Fruit fly (Drosophila melanogaster) whole organism, embryonic: ENCODE results near the gene sni.

Experiments used
- Adf1 ChIP-seq: fragments of 200-800 bp; sonication (Bioruptor generic); IDR thresholded peaks from 2 replicates; pipeline ENCODE4 v1.3.6; 2022; ENCODE audit warnings: missing biosample characterization, missing genetic modification characterization
- Atf6 ChIP-seq: fragments of 200-800 bp; sonication (Bioruptor generic); IDR thresholded peaks from 2 replicates; pipeline ENCODE4 v1.3.6; 2022; ENCODE audit warnings: missing biosample characterization, missing genetic modification characterization
- B-H2 ChIP-seq: fragments of 200-800 bp; sonication (Bioruptor generic); optimal IDR thresholded peaks from 2 replicates; lab custom pipeline; 2018; ENCODE audit warnings: missing biosample characterization, mild to moderate bottlenecking, missing genetic modification characterization
- CG10366 ChIP-seq: fragments of 200-800 bp; sonication (Bioruptor generic); IDR thresholded peaks from 2 replicates; pipeline ENCODE4 v1.3.6; 2022; ENCODE audit warnings: missing biosample characterization, missing genetic modification characterization
- CG12219 ChIP-seq: fragments of 200-800 bp; sonication (Bioruptor generic); optimal IDR thresholded peaks from 3 replicates; lab custom pipeline; 2018; ENCODE audit warnings: missing biosample characterization, mild to moderate bottlenecking, missing genetic modification characterization
- CG1603 ChIP-seq: fragments of 200-800 bp; sonication (Bioruptor generic); optimal IDR thresholded peaks from 2 replicates; lab custom pipeline; 2019; ENCODE audit warnings: missing biosample characterization, mild to moderate bottlenecking, missing genetic modification characterization, moderate library complexity
- CG1647 ChIP-seq: fragments of 200-800 bp; sonication (Bioruptor generic); optimal IDR thresholded peaks from 3 replicates; lab custom pipeline; 2016; ENCODE audit warnings: missing biosample characterization, missing genetic modification characterization
- CG17361 ChIP-seq: fragments of 200-800 bp; sonication (Bioruptor generic); IDR thresholded peaks from 3 replicates; pipeline ENCODE4 v1.3.6; 2022; ENCODE audit warnings: missing biosample characterization, missing genetic modification characterization
- CG17385 ChIP-seq: fragments of 200-800 bp; sonication (Bioruptor generic); optimal IDR thresholded peaks from 3 replicates; lab custom pipeline; 2018; ENCODE audit warnings: missing biosample characterization, mild to moderate bottlenecking, missing genetic modification characterization
- CG1792 ChIP-seq: fragments of 200-800 bp; sonication (Bioruptor generic); optimal IDR thresholded peaks from 2 replicates; lab custom pipeline; 2016; ENCODE audit warnings: missing biosample characterization, missing genetic modification characterization
- CG1832 ChIP-seq: fragments of 200-800 bp; sonication (Bioruptor generic); optimal IDR thresholded peaks from 2 replicates; lab custom pipeline; 2017; ENCODE audit warnings: missing biosample characterization, mild to moderate bottlenecking, missing genetic modification characterization, inconsistent platforms
- CG2120 ChIP-seq: fragments of 200-800 bp; sonication (Bioruptor generic); optimal IDR thresholded peaks from 3 replicates; lab custom pipeline; 2016; ENCODE audit warnings: missing biosample characterization, missing genetic modification characterization
- CG2875 ChIP-seq: fragments of 200-800 bp; sonication (Bioruptor generic); optimal IDR thresholded peaks from 2 replicates; lab custom pipeline; 2017; ENCODE audit warnings: missing biosample characterization, mild to moderate bottlenecking, missing genetic modification characterization, missing genetic modification reagents
- CG30020 ChIP-seq: fragments of 200-800 bp; optimal IDR thresholded peaks from 2 replicates; lab custom pipeline; 2019; ENCODE audit warnings: missing biosample characterization, mild to moderate bottlenecking, missing genetic modification characterization, moderate library complexity
- CG3838 ChIP-seq: fragments of 200-800 bp; sonication (Bioruptor generic); optimal IDR thresholded peaks from 3 replicates; lab custom pipeline; 2016; ENCODE audit warnings: missing biosample characterization, missing genetic modification characterization
- CTCF ChIP-seq: fragments of 200-800 bp; sonication (Bioruptor generic); optimal IDR thresholded peaks from 2 replicates; lab custom pipeline; 2017; ENCODE audit warnings: missing biosample characterization, mild to moderate bottlenecking, missing genetic modification characterization, moderate library complexity
- CkIIα-i1 ChIP-seq: fragments of 200-800 bp; sonication (Bioruptor generic); IDR thresholded peaks from 2 replicates; pipeline ENCODE4 v1.3.6; 2022; ENCODE audit warnings: missing biosample characterization, missing genetic modification characterization
- D19A ChIP-seq: fragments of 200-800 bp; optimal IDR thresholded peaks from 3 replicates; lab custom pipeline; 2019; ENCODE audit warnings: missing biosample characterization, mild to moderate bottlenecking, missing genetic modification characterization, moderate library complexity
- Dfd ChIP-seq, 2 experiments: fragments of >200 bp; optimal IDR thresholded peaks; 2 replicates each; lab custom pipeline; 2017; ENCODE audit warnings: missing biosample characterization in 2 of 2, missing genetic modification characterization in 2 of 2
- Doc3 ChIP-seq: fragments of 200-800 bp; sonication (Bioruptor generic); IDR thresholded peaks from 3 replicates; pipeline ENCODE4 v1.3.6; 2022; ENCODE audit warnings: missing biosample characterization, missing genetic modification characterization; ENCODE audit not compliant: partially characterized antibody
- GATAe ChIP-seq: fragments of 200-800 bp; sonication (Bioruptor generic); conservative IDR thresholded peaks from 2 replicates; pipeline ENCODE4 v1.3.6; 2022; ENCODE audit warnings: missing biosample characterization, missing genetic modification characterization
- NC2β ChIP-seq: fragments of 200-800 bp; sonication (Bioruptor generic); optimal IDR thresholded peaks from 2 replicates; lab custom pipeline; 2016; ENCODE audit warnings: missing biosample characterization, missing genetic modification characterization
- Side ChIP-seq: fragments of 200-800 bp; sonication (Bioruptor generic); optimal IDR thresholded peaks from 2 replicates; lab custom pipeline; 2016; ENCODE audit warnings: missing biosample characterization, missing genetic modification characterization
- Ssrp ChIP-seq: fragments of 200-800 bp; sonication (Bioruptor generic); optimal IDR thresholded peaks from 2 replicates; lab custom pipeline; 2018; ENCODE audit warnings: missing biosample characterization, mild to moderate bottlenecking, missing genetic modification characterization, moderate library complexity
- Tbp ChIP-seq: fragments of >200 bp; optimal IDR thresholded peaks from 2 replicates; lab custom pipeline; 2018; ENCODE audit warnings: missing biosample characterization, missing genetic modification characterization
- bcd ChIP-seq: fragments of 200-800 bp; sonication (Bioruptor generic); optimal IDR thresholded peaks from 2 replicates; lab custom pipeline; 2017; ENCODE audit warnings: missing biosample characterization, mild to moderate bottlenecking, missing genetic modification characterization
- cg ChIP-seq: fragments of 200-800 bp; sonication (Bioruptor generic); optimal IDR thresholded peaks from 3 replicates; lab custom pipeline; 2019; ENCODE audit warnings: missing biosample characterization, mild to moderate bottlenecking, missing genetic modification characterization, moderate library complexity
- da ChIP-seq: fragments of 200-800 bp; sonication (Bioruptor generic); optimal IDR thresholded peaks from 2 replicates; lab custom pipeline; 2016; ENCODE audit warnings: missing biosample characterization, missing genetic modification characterization
- dmrt99B ChIP-seq: fragments of 200-800 bp; sonication (Bioruptor generic); optimal IDR thresholded peaks from 2 replicates; lab custom pipeline; 2018; ENCODE audit warnings: missing biosample characterization, mild to moderate bottlenecking, missing genetic modification characterization, moderate library complexity
- dpn ChIP-seq, 2 experiments: fragments of 200-800 bp; sonication (Bioruptor generic); optimal IDR thresholded peaks; 3 replicates each; lab custom pipeline; 2016; ENCODE audit warnings: missing biosample characterization in 2 of 2, missing genetic modification characterization in 2 of 2
- fd64A ChIP-seq: fragments of 200-800 bp; sonication (Bioruptor generic); optimal IDR thresholded peaks from 3 replicates; lab custom pipeline; 2018; ENCODE audit warnings: missing biosample characterization, mild to moderate bottlenecking, missing genetic modification characterization
- gcm ChIP-seq: fragments of 200-800 bp; sonication (Bioruptor generic); optimal IDR thresholded peaks from 2 replicates; lab custom pipeline; 2019; ENCODE audit warnings: missing biosample characterization, mild to moderate bottlenecking, missing genetic modification characterization, moderate library complexity
- gt ChIP-seq: fragments of 200-800 bp; sonication (Bioruptor generic); IDR thresholded peaks from 2 replicates; pipeline ENCODE4 v1.3.6; 2022; ENCODE audit warnings: missing biosample characterization, missing genetic modification characterization
- hbn ChIP-seq: fragments of 200-800 bp; sonication (Bioruptor generic); IDR thresholded peaks from 2 replicates; pipeline ENCODE4 v1.3.6; 2022; ENCODE audit warnings: missing biosample characterization, missing genetic modification characterization; ENCODE audit not compliant: partially characterized antibody
- insv ChIP-seq, 2 experiments: fragments of 200-800 bp; sonication (Bioruptor generic); optimal IDR thresholded peaks; 3 replicates each; lab custom pipeline; 2016 to 2018; ENCODE audit warnings: missing biosample characterization in 2 of 2, missing genetic modification characterization in 2 of 2
- jumu ChIP-seq: fragments of 200-800 bp; sonication (Bioruptor generic); optimal IDR thresholded peaks from 3 replicates; lab custom pipeline; 2016; ENCODE audit warnings: missing biosample characterization, missing genetic modification characterization
- knrl ChIP-seq: fragments of 200-800 bp; sonication (Bioruptor generic); IDR thresholded peaks from 3 replicates; pipeline ENCODE4 v1.3.6; 2022; ENCODE audit warnings: missing biosample characterization, missing genetic modification characterization; ENCODE audit not compliant: partially characterized antibody
- lilli ChIP-seq: fragments of 200-800 bp; sonication (Bioruptor generic); optimal IDR thresholded peaks from 3 replicates; lab custom pipeline; 2016; ENCODE audit warnings: missing biosample characterization, missing genetic modification characterization
- lov ChIP-seq, 2 experiments: fragments of 200-800 bp in 1 of 2; fragments of >200 bp in 1 of 2; sonication (Bioruptor generic) in 1 of 2; IDR thresholded peaks in 1 of 2; optimal IDR thresholded peaks in 1 of 2; 2 replicates in 1 of 2; 3 replicates in 1 of 2; pipeline versions ENCODE4 v1.3.6 to Lab custom; 2017 to 2022; ENCODE audit warnings: missing biosample characterization in 1 of 2, missing genetic modification characterization in 1 of 2
- mld ChIP-seq: fragments of 200-800 bp; sonication (Bioruptor generic); IDR thresholded peaks from 3 replicates; pipeline ENCODE4 v1.3.6; 2022; ENCODE audit warnings: missing biosample characterization, missing genetic modification characterization; ENCODE audit not compliant: partially characterized antibody
- oc ChIP-seq: fragments of 200-800 bp; sonication (Bioruptor generic); optimal IDR thresholded peaks from 2 replicates; lab custom pipeline; 2018; ENCODE audit warnings: missing biosample characterization, mild to moderate bottlenecking, missing genetic modification characterization, moderate library complexity
- pan ChIP-seq, 4 experiments: fragments of >200 bp in 3 of 4; fragments of 200-800 bp in 1 of 4; sonication (Bioruptor generic) in 1 of 4; optimal IDR thresholded peaks in 3 of 4; IDR thresholded peaks in 1 of 4; 2 replicates each; pipeline versions ENCODE4 v1.3.6 to Lab custom; 2017 to 2022; ENCODE audit warnings: missing biosample characterization in 2 of 4, missing genetic modification characterization in 2 of 4, mixed read lengths in 1 of 4
- peb ChIP-seq: fragments of 200-800 bp; sonication (Bioruptor generic); IDR thresholded peaks from 2 replicates; pipeline ENCODE4 v1.3.6; 2022; ENCODE audit warnings: missing biosample characterization, missing genetic modification characterization
- pfk ChIP-seq: fragments of 200-800 bp; sonication (Bioruptor generic); optimal IDR thresholded peaks from 2 replicates; lab custom pipeline; 2018; ENCODE audit warnings: missing biosample characterization, mild to moderate bottlenecking, missing genetic modification characterization, moderate library complexity
- ro ChIP-seq: fragments of 200-800 bp; sonication (Bioruptor generic); IDR thresholded peaks from 2 replicates; pipeline ENCODE4 v1.3.6; 2022; ENCODE audit warnings: missing biosample characterization, missing genetic modification characterization
- sd ChIP-seq: fragments of 200-800 bp; sonication (Bioruptor generic); optimal IDR thresholded peaks from 3 replicates; lab custom pipeline; 2018; ENCODE audit warnings: missing biosample characterization, mild to moderate bottlenecking, missing genetic modification characterization, moderate library complexity
- sna ChIP-seq: fragments of 200-800 bp; sonication (Bioruptor generic); IDR thresholded peaks from 2 replicates; pipeline ENCODE4 v1.3.6; 2022; ENCODE audit warnings: missing biosample characterization, missing genetic modification characterization; ENCODE audit not compliant: partially characterized antibody
- sqz ChIP-seq: fragments of 200-800 bp; sonication (Bioruptor generic); optimal IDR thresholded peaks from 3 replicates; lab custom pipeline; 2018; ENCODE audit warnings: missing biosample characterization, mild to moderate bottlenecking, missing genetic modification characterization
- stc ChIP-seq: fragments of 200-800 bp; sonication (Bioruptor generic); IDR thresholded peaks from 2 replicates; pipeline ENCODE4 v1.3.6; 2022; ENCODE audit warnings: missing biosample characterization, missing genetic modification characterization
- wek ChIP-seq: fragments of 200-800 bp; sonication (Bioruptor generic); optimal IDR thresholded peaks from 3 replicates; lab custom pipeline; 2018; ENCODE audit warnings: missing biosample characterization, mild to moderate bottlenecking, missing genetic modification characterization, moderate library complexity

The sni gene

dm6 chrX:8202724-8203362, 41.0 kb downstream of the sni start (continued):
- TF ChIP-seq CG1603, result peak; percentile 3
- no peak for TF ChIP-seq mld (GFP tag; lab: Robert Waterston, UW)
- no peak for TF ChIP-seq dpn (GFP tag; optimal IDR thresholded peaks at IDR 0.05; lab: Kevin White, UChicago)
- TF ChIP-seq oc, result no peak
- TF ChIP-seq pan (optimal IDR thresholded peaks at IDR 0.05; lab: Kevin White, UChicago), result no peak
- TF ChIP-seq pan (GFP tag; optimal IDR thresholded peaks at IDR 0.05 in 1 of 2, IDR thresholded peaks at IDR 0.05 in 1 of 2), result peak in 1 of 2 experiments; percentile 57
- TF ChIP-seq da, result no peak
- TF ChIP-seq CG10366 (GFP tag; lab: Robert Waterston, UW), result peak; percentile 24; the same call in 1 of the 2 replicates
- TF ChIP-seq stc (GFP tag; lab: Robert Waterston, UW), result no peak
- TF ChIP-seq pfk (GFP tag; lab: Kevin White, UChicago), result no peak
- no peak for TF ChIP-seq sna (GFP tag; lab: Robert Waterston, UW)
- no peak for TF ChIP-seq gcm (GFP tag; lab: Kevin White, UChicago)
- no peak for TF ChIP-seq CG12219 (GFP tag; lab: Kevin White, UChicago)
- no peak for TF ChIP-seq CG3838 (GFP tag; lab: Kevin White, UChicago)
- TF ChIP-seq CG1647, result no peak
- TF ChIP-seq B-H2 (GFP tag; lab: Kevin White, UChicago), result no peak
- TF ChIP-seq sqz (GFP tag; lab: Kevin White, UChicago), result no peak
- TF ChIP-seq insv (GFP tag; optimal IDR thresholded peaks at IDR 0.05; lab: Kevin White, UChicago), result no peak
- TF ChIP-seq wek (GFP tag; lab: Kevin White, UChicago), result no peak
- TF ChIP-seq CkIIα-i1, result no peak
- no peak for TF ChIP-seq sd
- peak; percentile 4 for TF ChIP-seq lilli (GFP tag; lab: Kevin White, UChicago)
- TF ChIP-seq Atf6 (GFP tag; lab: Robert Waterston, UW), result no peak
- TF ChIP-seq dmrt99B (tag; lab: Kevin White, UChicago), result peak; percentile 54
- TF ChIP-seq Ssrp (tag; lab: Kevin White, UChicago), result no peak
- no peak for TF ChIP-seq CG2875 (GFP tag; lab: Kevin White, UChicago)
- TF ChIP-seq NC2β (GFP tag; lab: Kevin White, UChicago), result no peak
- TF ChIP-seq Tbp (GFP tag; lab: Kevin White, UChicago), result no peak
- peak; percentile 42 for TF ChIP-seq CG2120
- no peak for TF ChIP-seq CG1832 (GFP tag; lab: Kevin White, UChicago)
- TF ChIP-seq CG1792 (GFP tag; lab: Kevin White, UChicago), result no peak
- TF ChIP-seq lov (optimal IDR thresholded peaks at IDR 0.05; lab: Kevin White, UChicago), result no peak
- TF ChIP-seq lov (GFP tag; IDR thresholded peaks at IDR 0.05; lab: Robert Waterston, UW), result no peak
- peak; percentile 19 for TF ChIP-seq bcd (GFP tag; lab: Kevin White, UChicago)
- TF ChIP-seq peb (GFP tag; lab: Robert Waterston, UW), result no peak
- no peak for TF ChIP-seq knrl (GFP tag; lab: Robert Waterston, UW)
- peak; percentile 3 for TF ChIP-seq D19A (tag; lab: Kevin White, UChicago)
- no peak for TF ChIP-seq Adf1 (GFP tag; lab: Robert Waterston, UW)
- no peak for TF ChIP-seq CG30020 (tag; lab: Kevin White, UChicago)
- no peak for TF ChIP-seq gt
- TF ChIP-seq Side (GFP tag; lab: Kevin White, UChicago), result no peak
- 0 out of 3 replicates have a peak, but pooled peaks have one; percentile 24 for TF ChIP-seq CG17361
- TF ChIP-seq Dfd (GFP tag; optimal IDR thresholded peaks at IDR 0.05; lab: Kevin White, UChicago), result no peak
- no peak for TF ChIP-seq cg (GFP tag; lab: Kevin White, UChicago)
- TF ChIP-seq fd64A (GFP tag; lab: Kevin White, UChicago), result no peak
- TF ChIP-seq hbn, result no peak
- no peak for TF ChIP-seq CTCF (GFP tag; lab: Kevin White, UChicago)
- TF ChIP-seq Doc3 (GFP tag; lab: Robert Waterston, UW), result no peak
- TF ChIP-seq ro (GFP tag; lab: Robert Waterston, UW), result no peak
- TF ChIP-seq GATAe (GFP tag; lab: Robert Waterston, UW), result no peak
- TF ChIP-seq jumu (GFP tag; lab: Kevin White, UChicago), result no peak
- TF ChIP-seq CG17385 (GFP tag; lab: Kevin White, UChicago), result peak; percentile 2
